Comparison of ENCODE assay signal across 5 fruit fly cellular contexts in the genomic region with DNA sequence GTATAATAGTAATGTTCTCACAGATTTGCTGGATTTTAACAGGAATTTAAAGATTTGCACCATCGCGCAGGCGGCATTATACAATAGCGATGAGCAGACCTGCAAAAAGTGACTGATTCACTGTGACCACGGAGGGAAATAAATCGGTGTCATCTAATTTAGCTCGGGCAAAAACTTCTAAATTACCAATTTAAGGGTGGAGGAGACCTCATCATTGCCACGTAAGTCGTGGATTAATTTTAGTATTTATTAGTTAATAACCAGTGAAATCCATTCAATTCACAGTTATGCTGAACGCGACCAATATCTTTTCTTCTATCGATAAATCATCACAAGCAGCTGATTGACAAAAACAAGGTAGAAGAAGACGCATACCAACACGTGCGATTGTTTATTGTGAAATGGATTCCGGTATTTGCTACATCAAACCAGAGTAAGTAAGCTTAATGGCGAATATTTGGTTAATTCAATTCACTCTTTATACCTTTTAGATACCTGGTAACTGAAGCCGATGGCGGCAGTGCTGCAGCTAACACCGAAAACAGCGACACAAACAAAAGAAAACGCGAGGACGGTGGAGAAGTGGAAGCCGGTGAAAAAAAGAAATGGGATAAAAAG.
TF ChIP-seq lines count a peak whose summit lies in the region.

A gene (minus strand): TSS at position 105 of the 618 bp plus-strand sequence.
A gene (plus strand): TSS at position 369 of the 618 bp plus-strand sequence.

- peak; percentile 15 for TF ChIP-seq CTCF in whole organism, embryonic (GFP tag; optimal IDR thresholded peaks at IDR 0.05; lab: Kevin White, UChicago)

TF ChIP-seq in whole organism, adult, 20 proteins besides CTCF, POLR2A, EP300 and RAD21 (continues in another document):
- TF ChIP-seq CG14711 (tag; optimal IDR thresholded peaks at IDR 0.05; lab: Kevin White, UChicago) = peak; percentile 78
- peak; percentile 60 for TF ChIP-seq ovo (GFP tag; optimal IDR thresholded peaks at IDR 0.05; lab: Kevin White, UChicago)
- TF ChIP-seq CG12768 (GFP tag; optimal IDR thresholded peaks at IDR 0.05; lab: Kevin White, UChicago) = peak; percentile 82
- TF ChIP-seq Clk (GFP tag; optimal IDR thresholded peaks at IDR 0.05; lab: Kevin White, UChicago) = peak; percentile 72
- TF ChIP-seq bab1 (GFP tag; optimal IDR thresholded peaks at IDR 0.05; lab: Kevin White, UChicago) = peak; percentile 82
- no peak for TF ChIP-seq cnc (optimal IDR thresholded peaks at IDR 0.05; lab: Kevin White, UChicago)
- TF ChIP-seq CG11617 (GFP tag; optimal IDR thresholded peaks at IDR 0.05; lab: Kevin White, UChicago) = peak; percentile 85
- TF ChIP-seq Crg-1 (GFP tag; optimal IDR thresholded peaks at IDR 0.05; lab: Kevin White, UChicago) = peak; percentile 62
- peak; percentile 86 for TF ChIP-seq CG7101 (tag; optimal IDR thresholded peaks at IDR 0.05; lab: Kevin White, UChicago)
- peak; percentile 60 for TF ChIP-seq tj (GFP tag; optimal IDR thresholded peaks at IDR 0.05; lab: Kevin White, UChicago)
- peak; percentile 80 for TF ChIP-seq Hr96 (GFP tag; optimal IDR thresholded peaks at IDR 0.05; lab: Kevin White, UChicago)
- TF ChIP-seq kay (GFP tag; lab: Kevin White, UChicago; ENCODE audit: borderline replicate concordance) = no peak
- TF ChIP-seq CG1620 (GFP tag; optimal IDR thresholded peaks at IDR 0.05; lab: Kevin White, UChicago) = peak; percentile 81
- peak; percentile 62 for TF ChIP-seq pad (GFP tag; optimal IDR thresholded peaks at IDR 0.05; lab: Kevin White, UChicago)
- peak; percentile 98 for TF ChIP-seq Mnt (GFP tag; optimal IDR thresholded peaks at IDR 0.05; lab: Kevin White, UChicago)
- TF ChIP-seq CG5204 (GFP tag; optimal IDR thresholded peaks at IDR 0.05; lab: Kevin White, UChicago) = peak; percentile 88

TF ChIP-seq in whole organism, embryonic, 481 proteins besides CTCF, POLR2A, EP300 and RAD21 (continues in another document):
- TF ChIP-seq CG14860 (GFP tag; IDR thresholded peaks at IDR 0.05; lab: Robert Waterston, UW; ENCODE audit: partially characterized antibody) (no peak), nom (GFP tag; optimal IDR thresholded peaks at IDR 0.05; lab: Kevin White, UChicago) (peak; percentile 64), lbe (GFP tag; optimal IDR thresholded peaks at IDR 0.05; lab: Kevin White, UChicago) (peak; percentile 59), B-H2 (GFP tag; optimal IDR thresholded peaks at IDR 0.05; lab: Kevin White, UChicago) (peak; percentile 89), Lim3 (GFP tag; IDR thresholded peaks at IDR 0.05; lab: Robert Waterston, UW) (peak; percentile 75), CG10321 (GFP tag; IDR thresholded peaks at IDR 0.05; lab: Robert Waterston, UW) (peak; percentile 67; the same call in 1 of the 2 replicates), wek (GFP tag; optimal IDR thresholded peaks at IDR 0.05; lab: Kevin White, UChicago) (peak; percentile 53), CG9797 (GFP tag; optimal IDR thresholded peaks at IDR 0.05; lab: Kevin White, UChicago) (peak; percentile 21), trem (tag; optimal IDR thresholded peaks at IDR 0.05; lab: Kevin White, UChicago) (peak; percentile 87), CG9876 (GFP tag; optimal IDR thresholded peaks at IDR 0.05; lab: Kevin White, UChicago) (peak; percentile 80), exex (tag; optimal IDR thresholded peaks at IDR 0.05; lab: Kevin White, UChicago) (peak; percentile 61), Antp (GFP tag; optimal IDR thresholded peaks at IDR 0.05; lab: Kevin White, UChicago) (peak; percentile 94), CG10209 (GFP tag; optimal IDR thresholded peaks at IDR 0.05; lab: Kevin White, UChicago) (peak; percentile 88), ranshi (GFP tag; IDR thresholded peaks at IDR 0.05; lab: Robert Waterston, UW) (peak; percentile 93), CG3163 (GFP tag; optimal IDR thresholded peaks at IDR 0.05; lab: Kevin White, UChicago) (peak; percentile 75), fu2 (GFP tag; optimal IDR thresholded peaks at IDR 0.05; lab: Kevin White, UChicago) (peak; percentile 94)

TF ChIP-seq in whole organism, prepupa, 60 proteins besides CTCF, POLR2A, EP300 and RAD21 (continues in another document):
- TF ChIP-seq Eip75B (GFP tag; optimal IDR thresholded peaks at IDR 0.05; lab: Kevin White, UChicago) = peak; percentile 92
- TF ChIP-seq Met (GFP tag; optimal IDR thresholded peaks at IDR 0.05; lab: Kevin White, UChicago) = peak; percentile 90
- peak; percentile 55 for TF ChIP-seq Blimp-1 (GFP tag; optimal IDR thresholded peaks at IDR 0.05; lab: Kevin White, UChicago)
- TF ChIP-seq dsx (GFP tag; optimal IDR thresholded peaks at IDR 0.05; lab: Kevin White, UChicago; ENCODE audit: poor library complexity, severe bottlenecking) = no peak
- TF ChIP-seq lz (GFP tag; optimal IDR thresholded peaks at IDR 0.05; lab: Kevin White, UChicago) = peak; percentile 93
- peak; percentile 78 for TF ChIP-seq CG8319 (GFP tag; optimal IDR thresholded peaks at IDR 0.05; lab: Kevin White, UChicago)
- TF ChIP-seq CG11762 (GFP tag; optimal IDR thresholded peaks at IDR 0.05; lab: Kevin White, UChicago; ENCODE audit: insufficient read depth) = peak; percentile 76
- TF ChIP-seq CG3919 (GFP tag; optimal IDR thresholded peaks at IDR 0.05; lab: Kevin White, UChicago) = peak; percentile 87
- TF ChIP-seq spab (GFP tag; optimal IDR thresholded peaks at IDR 0.05; lab: Kevin White, UChicago) = peak; percentile 69
- TF ChIP-seq Lpt (GFP tag; optimal IDR thresholded peaks at IDR 0.05; lab: Kevin White, UChicago) = peak; percentile 78
- peak; percentile 85 for TF ChIP-seq net (GFP tag; optimal IDR thresholded peaks at IDR 0.05; lab: Kevin White, UChicago)
- peak; percentile 63 for TF ChIP-seq fkh (GFP tag; optimal IDR thresholded peaks at IDR 0.05; lab: Kevin White, UChicago)
- peak; percentile 91 for TF ChIP-seq svp (GFP tag; lab: Kevin White, UChicago)
- TF ChIP-seq CG10631 (GFP tag; optimal IDR thresholded peaks at IDR 0.05; lab: Kevin White, UChicago) = no peak
- TF ChIP-seq Hr4 (GFP tag; optimal IDR thresholded peaks at IDR 0.05; lab: Kevin White, UChicago) = peak; percentile 92
- TF ChIP-seq fd59A (GFP tag; optimal IDR thresholded peaks at IDR 0.05; lab: Kevin White, UChicago) = peak; percentile 69
- TF ChIP-seq Hr39 (GFP tag; optimal IDR thresholded peaks at IDR 0.05; lab: Kevin White, UChicago) = peak; percentile 93

TF ChIP-seq in whole organism, pupa, 21 proteins besides CTCF, POLR2A, EP300 and RAD21 (continues in another document):
- TF ChIP-seq Snoo (tag; optimal IDR thresholded peaks at IDR 0.05; lab: Kevin White, UChicago) (peak; percentile 82), CG34367 (tag; optimal IDR thresholded peaks at IDR 0.05; lab: Kevin White, UChicago) (peak; percentile 78), CG9948 (tag; optimal IDR thresholded peaks at IDR 0.05; lab: Kevin White, UChicago) (peak; percentile 84), CG15710 (tag; optimal IDR thresholded peaks at IDR 0.05; lab: Kevin White, UChicago) (peak; percentile 84), D1 (tag; optimal IDR thresholded peaks at IDR 0.05; lab: Kevin White, UChicago) (no peak), CG10348 (GFP tag; IDR thresholded peaks at IDR 0.05; lab: Robert Waterston, UW) (peak; percentile 53; the same call in 1 of the 2 replicates), rn (GFP tag; IDR thresholded peaks at IDR 0.05; lab: Robert Waterston, UW) (peak; percentile 89), EcR (GFP tag; optimal IDR thresholded peaks at IDR 0.05; lab: Kevin White, UChicago) (no peak), CG8159 (tag; optimal IDR thresholded peaks at IDR 0.05; lab: Kevin White, UChicago) (peak; percentile 88), CG32121 (GFP tag; IDR thresholded peaks at IDR 0.05; lab: Robert Waterston, UW) (peak; percentile 91), fd96Ca (GFP tag; IDR thresholded peaks at IDR 0.05; lab: Robert Waterston, UW) (peak; percentile 94), gl (tag; optimal IDR thresholded peaks at IDR 0.05; lab: Kevin White, UChicago) (peak; percentile 61), CG12605 (GFP tag; IDR thresholded peaks at IDR 0.05; lab: Robert Waterston, UW) (peak; percentile 50; the same call in 1 of the 2 replicates), Ets98B (GFP tag; IDR thresholded peaks at IDR 0.05; lab: Robert Waterston, UW) (peak; percentile 90), CG4496 (GFP tag; IDR thresholded peaks at IDR 0.05; lab: Robert Waterston, UW) (peak; percentile 96), Pif1A (GFP tag; optimal IDR thresholded peaks at IDR 0.05; lab: Kevin White, UChicago) (peak; percentile 89), Pif1B (GFP tag; optimal IDR thresholded peaks at IDR 0.05; lab: Kevin White, UChicago) (no peak), CG14655 (GFP tag; optimal IDR thresholded peaks at IDR 0.05; lab: Kevin White, UChicago) (no peak), CG13204 (GFP tag; optimal IDR thresholded peaks at IDR 0.05; lab: Kevin White, UChicago) (no peak)

TF ChIP-seq in whole organism, wandering third instar larva, 38 proteins besides CTCF, POLR2A, EP300 and RAD21 (continues in another document):
- peak; percentile 87 for TF ChIP-seq ey (GFP tag; optimal IDR thresholded peaks at IDR 0.05; lab: Kevin White, UChicago)
- no peak for TF ChIP-seq Jra (GFP tag; optimal IDR thresholded peaks at IDR 0.05; lab: Kevin White, UChicago)
- TF ChIP-seq Rel (GFP tag; optimal IDR thresholded peaks at IDR 0.05; lab: Kevin White, UChicago) = no peak
- peak; percentile 65 for TF ChIP-seq Rel (tag; optimal IDR thresholded peaks at IDR 0.05; lab: Kevin White, UChicago)
- TF ChIP-seq h (GFP tag; optimal IDR thresholded peaks at IDR 0.05; lab: Kevin White, UChicago) = peak; percentile 87
- peak; percentile 82 for TF ChIP-seq dmrt93B (GFP tag; optimal IDR thresholded peaks at IDR 0.05; lab: Kevin White, UChicago)
- peak; percentile 84 for TF ChIP-seq Sp1 (GFP tag; optimal IDR thresholded peaks at IDR 0.05; lab: Kevin White, UChicago)
- peak; percentile 87 for TF ChIP-seq sv (GFP tag; optimal IDR thresholded peaks at IDR 0.05; lab: Kevin White, UChicago)
- TF ChIP-seq OdsH (GFP tag; optimal IDR thresholded peaks at IDR 0.05; lab: Kevin White, UChicago) = peak; percentile 81
- TF ChIP-seq pan (optimal IDR thresholded peaks at IDR 0.05; lab: Kevin White, UChicago) = no peak
- TF ChIP-seq Mio (GFP tag; optimal IDR thresholded peaks at IDR 0.05; lab: Kevin White, UChicago) = no peak
- TF ChIP-seq Abd-B (GFP tag; optimal IDR thresholded peaks at IDR 0.05; lab: Kevin White, UChicago) = no peak
- no peak for TF ChIP-seq jim (GFP tag; optimal IDR thresholded peaks at IDR 0.05; lab: Kevin White, UChicago)
- peak; percentile 84 for TF ChIP-seq fru (GFP tag; optimal IDR thresholded peaks at IDR 0.05; lab: Kevin White, UChicago)
- TF ChIP-seq usp (GFP tag; optimal IDR thresholded peaks at IDR 0.05; lab: Kevin White, UChicago) = no peak
- no peak for TF ChIP-seq Hr78 (GFP tag; optimal IDR thresholded peaks at IDR 0.05; lab: Kevin White, UChicago)
- peak; percentile 87 for TF ChIP-seq rgr (GFP tag; optimal IDR thresholded peaks at IDR 0.05; lab: Kevin White, UChicago)
- TF ChIP-seq dsf (GFP tag; optimal IDR thresholded peaks at IDR 0.05; lab: Kevin White, UChicago; ENCODE audit: borderline replicate concordance) = no peak
- TF ChIP-seq Hnf4 (GFP tag; optimal IDR thresholded peaks at IDR 0.05; lab: Kevin White, UChicago) = no peak
- peak; percentile 9 for TF ChIP-seq Hr83 (GFP tag; optimal IDR thresholded peaks at IDR 0.05; lab: Kevin White, UChicago; ENCODE audit: poor library complexity, severe bottlenecking)
- TF ChIP-seq br (GFP tag; optimal IDR thresholded peaks at IDR 0.05; lab: Kevin White, UChicago) = peak; percentile 87
